Fruit fly (Drosophila melanogaster) whole organism, adult: Measurements from ENCODE around the gene CG7943.

Experiments used
- CG11617 ChIP-seq: fragments of 200-800 bp; sonication (Bioruptor generic); optimal IDR thresholded peaks from 2 replicates; lab custom pipeline; 2017; ENCODE audit warnings: mild to moderate bottlenecking, missing biosample characterization, missing genetic modification reagents, missing genetic modification characterization
- CG12768 ChIP-seq: fragments of 200-800 bp; sonication (Bioruptor generic); optimal IDR thresholded peaks from 2 replicates; lab custom pipeline; 2017; ENCODE audit warnings: missing biosample characterization, missing genetic modification characterization, mild to moderate bottlenecking, moderate library complexity, missing genetic modification reagents
- CG14711 ChIP-seq: fragments of 200-800 bp; sonication (Bioruptor generic); optimal IDR thresholded peaks from 2 replicates; lab custom pipeline; 2018; ENCODE audit warnings: missing biosample characterization, mild to moderate bottlenecking, missing genetic modification characterization, moderate library complexity
- CG1620 ChIP-seq: fragments of 200-800 bp; sonication (Bioruptor generic); optimal IDR thresholded peaks from 2 replicates; lab custom pipeline; 2016; ENCODE audit warnings: missing biosample characterization, missing genetic modification characterization
- CG33017 ChIP-seq: fragments of 200-800 bp; sonication (Bioruptor generic); optimal IDR thresholded peaks from 2 replicates; lab custom pipeline; 2018; ENCODE audit warnings: missing biosample characterization, mild to moderate bottlenecking, missing genetic modification characterization, moderate library complexity
- CG5204 ChIP-seq: fragments of 200-800 bp; sonication (Bioruptor generic); optimal IDR thresholded peaks from 2 replicates; lab custom pipeline; 2016; ENCODE audit warnings: missing biosample characterization, missing genetic modification characterization
- CG7045 ChIP-seq: fragments of 200-800 bp; sonication (Bioruptor generic); optimal IDR thresholded peaks from 2 replicates; lab custom pipeline; 2017; ENCODE audit warnings: missing biosample characterization, mild to moderate bottlenecking, missing genetic modification characterization
- CG7101 ChIP-seq: fragments of 200-800 bp; sonication (Bioruptor generic); optimal IDR thresholded peaks from 2 replicates; lab custom pipeline; 2018; ENCODE audit warnings: missing biosample characterization, mild to moderate bottlenecking, missing genetic modification characterization, moderate library complexity
- Clk ChIP-seq: fragments of 200-800 bp; sonication (Bioruptor generic); optimal IDR thresholded peaks from 2 replicates; lab custom pipeline; 2017; ENCODE audit warnings: missing biosample characterization, missing genetic modification characterization
- Crg-1 ChIP-seq: fragments of 200-800 bp; sonication (Bioruptor generic); optimal IDR thresholded peaks from 2 replicates; lab custom pipeline; 2016; ENCODE audit warnings: missing biosample characterization, missing genetic modification characterization
- Hr96 ChIP-seq: fragments of 200-800 bp; sonication (Bioruptor generic); optimal IDR thresholded peaks from 2 replicates; lab custom pipeline; 2016; ENCODE audit warnings: missing biosample characterization, missing genetic modification characterization
- Mnt ChIP-seq: fragments of 200-800 bp; sonication (Bioruptor generic); optimal IDR thresholded peaks from 2 replicates; lab custom pipeline; 2016; ENCODE audit warnings: missing biosample characterization, mild to moderate bottlenecking, missing genetic modification characterization
- bab1 ChIP-seq: fragments of 200-800 bp; sonication (Bioruptor generic); optimal IDR thresholded peaks from 3 replicates; lab custom pipeline; 2019; ENCODE audit warnings: missing biosample characterization, mild to moderate bottlenecking, missing genetic modification characterization, moderate library complexity
- cic ChIP-seq: fragments of 200-800 bp; sonication (Bioruptor generic); optimal IDR thresholded peaks from 2 replicates; lab custom pipeline; 2017; ENCODE audit warnings: missing biosample characterization, mild to moderate bottlenecking, missing genetic modification characterization, moderate library complexity
- cnc ChIP-seq, 2 experiments: fragments of >200 bp; optimal IDR thresholded peaks; 2 replicates each; lab custom pipeline; 2017
- kay ChIP-seq: fragments of 200-800 bp; sonication (Bioruptor generic); peaks from one replicate; lab custom pipeline; 2016; ENCODE audit warnings: missing biosample characterization, missing genetic modification characterization, borderline replicate concordance
- ovo ChIP-seq: fragments of 200-800 bp; sonication (Bioruptor generic); optimal IDR thresholded peaks from 2 replicates; lab custom pipeline; 2016; ENCODE audit warnings: missing biosample characterization, missing genetic modification characterization
- pad ChIP-seq: fragments of 200-800 bp; sonication (Bioruptor generic); optimal IDR thresholded peaks from 3 replicates; lab custom pipeline; 2017; ENCODE audit warnings: missing biosample characterization, missing genetic modification characterization, mild to moderate bottlenecking, moderate library complexity, missing genetic modification reagents
- tj ChIP-seq: fragments of 200-800 bp; sonication (Bioruptor generic); optimal IDR thresholded peaks from 3 replicates; lab custom pipeline; 2017; ENCODE audit warnings: missing biosample characterization, mild to moderate bottlenecking, missing genetic modification characterization, moderate library complexity
- toe ChIP-seq: fragments of 200-800 bp; sonication (Bioruptor generic); optimal IDR thresholded peaks from 2 replicates; lab custom pipeline; 2016; ENCODE audit warnings: missing biosample characterization, missing genetic modification characterization

The CG7943 gene

dm6 chr3R:30021009-30021408 is 25.3 kb upstream of the CG7943 start:
- peak; percentile 89 for TF ChIP-seq tj
- no peak for TF ChIP-seq Hr96
- no peak for TF ChIP-seq CG33017 (tag; lab: Kevin White, UChicago)
- TF ChIP-seq bab1 = peak; percentile 19
- no peak for TF ChIP-seq pad (GFP tag; lab: Kevin White, UChicago)

dm6 chr3R:30021559-30022451 is 24.5 kb upstream of the CG7943 start, which contains the start of gene Mgat2:
Gene Mgat2, minus strand, starts transcription at chr3R:30022221.
- TF ChIP-seq CG1620 (GFP tag; lab: Kevin White, UChicago) (no peak), tj (peak; percentile 28), CG14711 (tag; lab: Kevin White, UChicago) (no peak), cnc (optimal IDR thresholded peaks at IDR 0.05; lab: Kevin White, UChicago) (no peak), kay (no peak), ovo (GFP tag; lab: Kevin White, UChicago) (no peak), CG33017 (tag; lab: Kevin White, UChicago) (peak; percentile 65), toe (GFP tag; lab: Kevin White, UChicago) (no peak), CG5204 (GFP tag; lab: Kevin White, UChicago) (no peak), bab1 (peak; percentile 41), Crg-1 (no peak), CG7045 (GFP tag; lab: Kevin White, UChicago) (peak; percentile 50), Clk (no peak), CG12768 (peak; percentile 67), CG11617 (GFP tag; lab: Kevin White, UChicago) (peak; percentile 53), cic (GFP tag; lab: Kevin White, UChicago) (peak; percentile 85), CG7101 (tag; lab: Kevin White, UChicago) (peak; percentile 42), Mnt (peak; percentile 75), pad (GFP tag; lab: Kevin White, UChicago) (no peak), Hr96 (peak; percentile 72)

DNA sequence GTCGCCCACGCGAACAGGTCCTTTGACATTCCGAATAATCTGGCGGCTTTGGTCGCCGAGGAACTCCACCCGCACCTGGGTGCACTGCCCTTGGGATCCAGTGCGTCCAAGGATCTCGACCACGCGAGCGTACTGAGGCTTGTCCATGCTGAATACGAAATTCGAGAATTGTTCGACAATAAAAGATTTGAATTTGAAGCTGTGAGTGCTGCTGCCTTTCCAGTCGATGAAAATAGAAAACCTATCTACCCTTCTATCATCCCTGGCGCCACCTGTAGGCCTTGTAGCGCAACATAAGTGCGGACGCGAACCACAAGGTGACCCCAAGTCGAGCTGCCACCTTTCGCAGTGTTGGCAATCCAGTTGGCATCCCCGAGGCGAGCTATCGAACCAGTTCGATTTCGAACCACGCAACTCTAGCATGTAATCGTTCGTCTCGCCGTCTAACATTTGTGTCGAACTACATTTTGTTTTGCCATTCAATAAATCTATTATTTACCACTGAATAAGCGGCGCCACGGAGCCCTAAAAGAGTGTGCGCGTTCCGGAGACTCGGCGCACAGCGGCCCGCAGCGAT is 23.7 kb upstream of the CG7943 start, which contains the start of the genes RpS28a and Axn:
Gene RpS28a, minus strand, starts transcription at position 197 of the 577 bp plus-strand sequence.
Gene Axn, plus strand, starts transcription at position 391 of the 577 bp plus-strand sequence.
- TF ChIP-seq CG14711 (tag; lab: Kevin White, UChicago) (peak; percentile 57), CG7101 (tag; lab: Kevin White, UChicago) (no peak), Mnt (peak; percentile 5), tj (no peak), CG12768 (no peak), Crg-1 (no peak)

- TF ChIP-seq Crg-1 = no peak
- no peak for TF ChIP-seq CG7101 (tag; lab: Kevin White, UChicago)
- no peak for TF ChIP-seq CG14711 (tag; lab: Kevin White, UChicago)
- no peak for TF ChIP-seq ovo (GFP tag; lab: Kevin White, UChicago)
- TF ChIP-seq CG33017 (tag; lab: Kevin White, UChicago) = no peak
- TF ChIP-seq kay = no peak
- no peak for TF ChIP-seq tj
- TF ChIP-seq Hr96 = no peak
- no peak for TF ChIP-seq CG5204 (GFP tag; lab: Kevin White, UChicago)
- TF ChIP-seq CG12768 = no peak
- no peak for TF ChIP-seq bab1
- TF ChIP-seq CG1620 (GFP tag; lab: Kevin White, UChicago) = no peak
- TF ChIP-seq cic (GFP tag; lab: Kevin White, UChicago) = no peak
- TF ChIP-seq CG11617 (GFP tag; lab: Kevin White, UChicago) = no peak
- no peak for TF ChIP-seq pad (GFP tag; lab: Kevin White, UChicago)
- no peak for TF ChIP-seq Clk
- no peak for TF ChIP-seq toe (GFP tag; lab: Kevin White, UChicago)
- no peak for TF ChIP-seq CG7045 (GFP tag; lab: Kevin White, UChicago)
- no peak for TF ChIP-seq Mnt
These were observed 22.8 kb upstream of the CG7943 start for dm6 chr3R:30023445-30023844.

- TF ChIP-seq CG5204 (GFP tag; lab: Kevin White, UChicago) = no peak
These were observed 16.2 kb upstream of the CG7943 start for dm6 chr3R:30030061-30030460.

dm6 chr3R:30032281-30032680 is 14.0 kb upstream of the CG7943 start:
- TF ChIP-seq CG7045 (GFP tag; lab: Kevin White, UChicago) (no peak), kay (no peak), CG11617 (GFP tag; lab: Kevin White, UChicago) (no peak)

- no peak for TF ChIP-seq CG7045 (GFP tag; lab: Kevin White, UChicago)
- TF ChIP-seq cic (GFP tag; lab: Kevin White, UChicago) = no peak
- no peak for TF ChIP-seq Crg-1
These were observed 9.7 kb upstream of the CG7943 start, which contains the start of gene ZIPIC for dm6 chr3R:30036609-30037008. Gene ZIPIC, minus strand, starts transcription at chr3R:30036870.
